Worm (Caenorhabditis elegans) whole organism, mixed stage, embryonic: Measurements from ENCODE around the gene Y50D7A.13.

ENCODE experiments used
- M03D4.4 ChIP-seq: sonication (generic microtip); optimal IDR thresholded peaks from 2 replicates; lab custom pipeline; 2017; ENCODE audit warnings: mild to moderate bottlenecking, missing genetic modification characterization, missing compliant biosample characterization
- ceh-83 ChIP-seq: fragments of 200-800 bp; sonication (Bioruptor generic); optimal IDR thresholded peaks from 2 replicates; lab custom pipeline; 2018; ENCODE audit warnings: mild to moderate bottlenecking, missing genetic modification characterization, missing compliant biosample characterization
- ces-1 ChIP-seq: fragments of 150-350 bp; optimal IDR thresholded peaks from 2 replicates; lab custom pipeline; 2014; ENCODE audit warnings: missing biosample characterization, missing genetic modification reagents, missing genetic modification characterization
- elt-1 ChIP-seq: sonication (generic microtip); optimal IDR thresholded peaks from 2 replicates; lab custom pipeline; 2017; ENCODE audit warnings: missing genetic modification characterization, mild to moderate bottlenecking, missing compliant biosample characterization, antibody characterized with exemption, moderate library complexity, borderline replicate concordance; ENCODE audit not compliant: insufficient read depth
- flh-1 ChIP-seq: fragments of 200-800 bp; sonication (Bioruptor generic); optimal IDR thresholded peaks from 2 replicates; lab custom pipeline; 2018; ENCODE audit warnings: mild to moderate bottlenecking, missing genetic modification characterization, moderate library complexity, missing compliant biosample characterization
- lin-13 ChIP-seq: fragments of 150-350 bp; optimal IDR thresholded peaks from 2 replicates; lab custom pipeline; 2014; ENCODE audit warnings: missing biosample characterization, missing genetic modification characterization
- lin-32 ChIP-seq: fragments of 200-800 bp; sonication (Bioruptor generic); optimal IDR thresholded peaks from 2 replicates; lab custom pipeline; 2018; ENCODE audit warnings: mild to moderate bottlenecking, missing genetic modification characterization, missing compliant biosample characterization
- mls-2 ChIP-seq: sonication (generic microtip); optimal IDR thresholded peaks from 2 replicates; lab custom pipeline; 2016; ENCODE audit warnings: mild to moderate bottlenecking, missing genetic modification characterization, moderate library complexity, missing compliant biosample characterization
- pha-4 ChIP-seq: fragments of 150-350 bp; optimal IDR thresholded peaks from 2 replicates; lab custom pipeline; 2018; ENCODE audit warnings: missing biosample characterization, missing genetic modification reagents, missing genetic modification characterization
- snpc-4 ChIP-seq: fragments of 150-350 bp; optimal IDR thresholded peaks from 2 replicates; lab custom pipeline; 2014; ENCODE audit warnings: missing biosample characterization, missing genetic modification characterization
- zip-8 ChIP-seq: fragments of 150-350 bp; optimal IDR thresholded peaks from 2 replicates; lab custom pipeline; 2014; ENCODE audit warnings: missing biosample characterization, missing genetic modification characterization
- ztf-11 ChIP-seq: fragments of 150-350 bp; optimal IDR thresholded peaks from 2 replicates; lab custom pipeline; 2014; ENCODE audit warnings: missing biosample characterization, missing genetic modification characterization

DNA sequence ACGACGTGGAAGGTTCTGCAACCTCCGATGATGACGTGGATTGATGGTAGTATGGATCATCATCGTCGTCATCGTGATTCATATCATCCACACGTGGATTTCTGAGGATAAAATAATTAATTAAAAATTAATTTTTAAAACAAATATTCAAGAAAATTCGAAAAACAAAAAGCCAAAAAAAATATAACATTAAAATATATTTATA lies 48.6 kb upstream of the Y50D7A.13 start, which contains the start of gene Y50D7A.8:
- TF ChIP-seq M03D4.4 (tag; lab: Kevin White, UChicago) (no peak), lin-13 (tag; lab: Kevin White, UChicago) (no peak), ztf-11 (tag; lab: Kevin White, UChicago) (no peak), pha-4 (no peak), elt-1 (tag; lab: Kevin White, UChicago) (no peak), ceh-83 (no peak), zip-8 (tag; lab: Kevin White, UChicago) (no peak), lin-32 (GFP tag; lab: Kevin White, UChicago) (no peak), mls-2 (tag; lab: Kevin White, UChicago) (no peak), ces-1 (GFP tag; lab: Kevin White, UChicago) (no peak), snpc-4 (tag; lab: Kevin White, UChicago) (no peak), flh-1 (GFP tag; lab: Kevin White, UChicago) (no peak)
